Fruit fly (Drosophila melanogaster) whole organism, embryonic: Measurements from ENCODE around the gene NijB.

Experiments used
- Atf-2 ChIP-seq: fragments of 200-800 bp; sonication (Bioruptor generic); optimal IDR thresholded peaks from 2 replicates; lab custom pipeline; 2016; ENCODE audit warnings: missing biosample characterization, missing genetic modification characterization
- CG12391 ChIP-seq: fragments of 200-800 bp; sonication (Bioruptor generic); optimal IDR thresholded peaks from 3 replicates; lab custom pipeline; 2018; ENCODE audit warnings: missing biosample characterization, mild to moderate bottlenecking, missing genetic modification characterization, moderate library complexity
- CG14441 ChIP-seq: fragments of 200-800 bp; sonication (Bioruptor generic); IDR thresholded peaks from 2 replicates; pipeline ENCODE4 v1.3.6; 2022; ENCODE audit warnings: missing biosample characterization, missing genetic modification characterization
- CG14860 ChIP-seq: fragments of 200-800 bp; sonication (Bioruptor generic); IDR thresholded peaks from 3 replicates; pipeline ENCODE4 v1.3.6; 2022; ENCODE audit warnings: missing biosample characterization, missing genetic modification characterization; ENCODE audit not compliant: partially characterized antibody
- CG17359 ChIP-seq: fragments of 200-800 bp; sonication (Bioruptor generic); optimal IDR thresholded peaks from 3 replicates; lab custom pipeline; 2018; ENCODE audit warnings: missing biosample characterization, mild to moderate bottlenecking, missing genetic modification characterization, moderate library complexity
- CG17912 ChIP-seq: fragments of 200-800 bp; sonication (Bioruptor generic); optimal IDR thresholded peaks from 2 replicates; lab custom pipeline; 2018; ENCODE audit warnings: missing biosample characterization, mild to moderate bottlenecking, missing genetic modification characterization
- CG18262 ChIP-seq: fragments of 200-800 bp; optimal IDR thresholded peaks from 3 replicates; lab custom pipeline; 2019; ENCODE audit warnings: missing biosample characterization, mild to moderate bottlenecking, missing genetic modification characterization, moderate library complexity
- CG2712 ChIP-seq: fragments of 200-800 bp; optimal IDR thresholded peaks from 3 replicates; lab custom pipeline; 2019; ENCODE audit warnings: missing biosample characterization, mild to moderate bottlenecking, missing genetic modification characterization, moderate library complexity
- CG32767 ChIP-seq: fragments of 200-800 bp; sonication (Bioruptor generic); IDR thresholded peaks from 2 replicates; pipeline ENCODE4 v1.3.6; 2022; ENCODE audit warnings: missing biosample characterization, missing genetic modification characterization
- CG42726 ChIP-seq: fragments of 200-800 bp; sonication (Bioruptor generic); IDR thresholded peaks from 2 replicates; pipeline ENCODE4 v1.3.6; 2022; ENCODE audit warnings: missing biosample characterization, missing genetic modification characterization; ENCODE audit not compliant: partially characterized antibody
- CG4282 ChIP-seq: fragments of 200-800 bp; sonication (Bioruptor generic); optimal IDR thresholded peaks from 2 replicates; lab custom pipeline; 2016; ENCODE audit warnings: missing biosample characterization, missing genetic modification characterization
- CG43689 ChIP-seq: fragments of 200-800 bp; sonication (Bioruptor generic); IDR thresholded peaks from 2 replicates; pipeline ENCODE4 v1.3.6; 2022; ENCODE audit warnings: missing biosample characterization, missing genetic modification characterization
- CG6683 ChIP-seq: fragments of 200-800 bp; sonication (Bioruptor generic); optimal IDR thresholded peaks from 2 replicates; lab custom pipeline; 2017; ENCODE audit warnings: missing biosample characterization, mild to moderate bottlenecking, missing genetic modification characterization, missing genetic modification reagents
- CG6689 ChIP-seq: fragments of 200-800 bp; sonication (Bioruptor generic); IDR thresholded peaks from 2 replicates; pipeline ENCODE4 v1.3.6; 2022; ENCODE audit warnings: missing biosample characterization, missing genetic modification characterization
- CG7357 ChIP-seq: fragments of 200-800 bp; sonication (Bioruptor generic); IDR thresholded peaks from 3 replicates; pipeline ENCODE4 v1.3.6; 2022; ENCODE audit warnings: missing biosample characterization, missing genetic modification characterization
- CG7786 ChIP-seq: fragments of 200-800 bp; sonication (Bioruptor generic); optimal IDR thresholded peaks from 2 replicates; lab custom pipeline; 2016; ENCODE audit warnings: missing biosample characterization, missing genetic modification characterization
- CG8478 ChIP-seq: fragments of >200 bp; optimal IDR thresholded peaks from 2 replicates; lab custom pipeline; 2018
- CG8765 ChIP-seq: fragments of 200-800 bp; sonication (Bioruptor generic); IDR thresholded peaks from 2 replicates; pipeline ENCODE4 v1.3.6; 2022; ENCODE audit warnings: missing biosample characterization, missing genetic modification characterization
- CG8944 ChIP-seq: fragments of 200-800 bp; sonication (Bioruptor generic); optimal IDR thresholded peaks from 3 replicates; lab custom pipeline; 2016; ENCODE audit warnings: missing biosample characterization, missing genetic modification characterization
- CG9876 ChIP-seq: fragments of 200-800 bp; sonication (Bioruptor generic); optimal IDR thresholded peaks from 2 replicates; lab custom pipeline; 2016; ENCODE audit warnings: missing biosample characterization, missing genetic modification characterization
- Dip3 ChIP-seq: fragments of 200-800 bp; sonication (Bioruptor generic); optimal IDR thresholded peaks from 3 replicates; lab custom pipeline; 2016; ENCODE audit warnings: missing biosample characterization, missing genetic modification characterization
- Doc3 ChIP-seq: fragments of 200-800 bp; sonication (Bioruptor generic); IDR thresholded peaks from 3 replicates; pipeline ENCODE4 v1.3.6; 2022; ENCODE audit warnings: missing biosample characterization, missing genetic modification characterization; ENCODE audit not compliant: partially characterized antibody
- Dp ChIP-seq: fragments of 200-800 bp; sonication (Bioruptor generic); optimal IDR thresholded peaks from 2 replicates; lab custom pipeline; 2018; ENCODE audit warnings: missing biosample characterization, mild to moderate bottlenecking, missing genetic modification characterization, moderate library complexity
- Dref ChIP-seq: fragments of 200-800 bp; sonication (Bioruptor generic); IDR thresholded peaks from 2 replicates; pipeline ENCODE4 v1.3.6; 2022; ENCODE audit warnings: missing biosample characterization, missing genetic modification characterization
- Drgx ChIP-seq: fragments of 200-800 bp; sonication (Bioruptor generic); IDR thresholded peaks from 2 replicates; pipeline ENCODE4 v1.3.6; 2022; ENCODE audit warnings: missing biosample characterization, missing genetic modification characterization
- E2f2 ChIP-seq: fragments of 200-800 bp; sonication (Bioruptor generic); IDR thresholded peaks from 2 replicates; pipeline ENCODE4 v1.3.6; 2022; ENCODE audit warnings: missing biosample characterization, missing genetic modification characterization
- GATAe ChIP-seq: fragments of 200-800 bp; sonication (Bioruptor generic); conservative IDR thresholded peaks from 2 replicates; pipeline ENCODE4 v1.3.6; 2022; ENCODE audit warnings: missing biosample characterization, missing genetic modification characterization
- H2.0 ChIP-seq: fragments of 200-800 bp; sonication (Bioruptor generic); IDR thresholded peaks from 2 replicates; pipeline ENCODE4 v1.3.6; 2022; ENCODE audit warnings: missing biosample characterization, missing genetic modification characterization
- Hand ChIP-seq: fragments of 200-800 bp; sonication (Bioruptor generic); optimal IDR thresholded peaks from 2 replicates; lab custom pipeline; 2017; ENCODE audit warnings: mild to moderate bottlenecking, missing biosample characterization, missing genetic modification reagents, missing genetic modification characterization
- Hmx ChIP-seq: fragments of 200-800 bp; sonication (Bioruptor generic); optimal IDR thresholded peaks from 2 replicates; lab custom pipeline; 2016; ENCODE audit warnings: missing biosample characterization, missing genetic modification characterization
- PHDP ChIP-seq: fragments of 200-800 bp; sonication (Bioruptor generic); optimal IDR thresholded peaks from 3 replicates; lab custom pipeline; 2018; ENCODE audit warnings: missing biosample characterization, mild to moderate bottlenecking, missing genetic modification characterization, moderate library complexity
- Rx ChIP-seq: fragments of 200-800 bp; sonication (Bioruptor generic); IDR thresholded peaks from 2 replicates; pipeline ENCODE4 v1.3.6; 2022; ENCODE audit warnings: missing biosample characterization, missing genetic modification characterization
- Scr ChIP-seq: fragments of 200-800 bp; sonication (Bioruptor generic); IDR thresholded peaks from 2 replicates; pipeline ENCODE4 v1.3.6; 2022; ENCODE audit warnings: missing biosample characterization, missing genetic modification characterization; ENCODE audit not compliant: partially characterized antibody
- Xbp1 ChIP-seq: fragments of 200-800 bp; sonication (Bioruptor generic); optimal IDR thresholded peaks from 3 replicates; lab custom pipeline; 2016; ENCODE audit warnings: missing biosample characterization, mild to moderate bottlenecking, missing genetic modification characterization
- ato ChIP-seq: fragments of 200-800 bp; sonication (Bioruptor generic); IDR thresholded peaks from 2 replicates; pipeline ENCODE4 v1.3.6; 2022; ENCODE audit warnings: missing biosample characterization, missing genetic modification characterization; ENCODE audit not compliant: partially characterized antibody
- cad ChIP-seq: fragments of >200 bp; optimal IDR thresholded peaks from 2 replicates; lab custom pipeline; 2017; ENCODE audit warnings: missing biosample characterization, missing genetic modification characterization
- cas ChIP-seq: fragments of 200-800 bp; sonication (Bioruptor generic); IDR thresholded peaks from 2 replicates; pipeline ENCODE4 v1.3.6; 2022; ENCODE audit warnings: missing biosample characterization, missing genetic modification characterization
- caup ChIP-seq: fragments of 200-800 bp; sonication (Bioruptor generic); optimal IDR thresholded peaks from 3 replicates; lab custom pipeline; 2017; ENCODE audit warnings: missing biosample characterization, mild to moderate bottlenecking, missing genetic modification characterization, moderate library complexity; ENCODE audit not compliant: severe bottlenecking
- chn ChIP-seq: fragments of 200-800 bp; sonication (Bioruptor generic); optimal IDR thresholded peaks from 2 replicates; lab custom pipeline; 2016; ENCODE audit warnings: missing biosample characterization, missing genetic modification characterization
- danr ChIP-seq: fragments of 200-800 bp; sonication (Bioruptor generic); IDR thresholded peaks from 2 replicates; pipeline ENCODE4 v1.3.6; 2022; ENCODE audit warnings: missing biosample characterization, missing genetic modification characterization
- en ChIP-seq: fragments of 200-800 bp; sonication (Bioruptor generic); optimal IDR thresholded peaks from 2 replicates; lab custom pipeline; 2016; ENCODE audit warnings: missing biosample characterization, missing genetic modification characterization
- eyg ChIP-seq: fragments of 200-800 bp; sonication (Bioruptor generic); optimal IDR thresholded peaks from 3 replicates; lab custom pipeline; 2016; ENCODE audit warnings: missing biosample characterization, missing genetic modification characterization
- gcm2 ChIP-seq: fragments of 200-800 bp; sonication (Bioruptor generic); optimal IDR thresholded peaks from 2 replicates; lab custom pipeline; 2016; ENCODE audit warnings: missing biosample characterization, missing genetic modification characterization
- lilli ChIP-seq: fragments of 200-800 bp; sonication (Bioruptor generic); optimal IDR thresholded peaks from 3 replicates; lab custom pipeline; 2016; ENCODE audit warnings: missing biosample characterization, missing genetic modification characterization
- nau ChIP-seq: fragments of 200-800 bp; sonication (Bioruptor generic); optimal IDR thresholded peaks from 3 replicates; lab custom pipeline; 2017; ENCODE audit warnings: missing biosample characterization, mild to moderate bottlenecking, missing genetic modification characterization, missing genetic modification reagents
- nerfin-2 ChIP-seq: fragments of 200-800 bp; sonication (Bioruptor generic); IDR thresholded peaks from 2 replicates; pipeline ENCODE4 v1.3.6; 2022; ENCODE audit warnings: missing biosample characterization, missing genetic modification characterization; ENCODE audit not compliant: partially characterized antibody
- nom ChIP-seq: fragments of 200-800 bp; sonication (Bioruptor generic); optimal IDR thresholded peaks from 2 replicates; lab custom pipeline; 2017; ENCODE audit warnings: missing biosample characterization, missing genetic modification characterization, mild to moderate bottlenecking, moderate library complexity, missing genetic modification reagents
- slp2 ChIP-seq: fragments of 200-800 bp; sonication (Bioruptor generic); optimal IDR thresholded peaks from 2 replicates; lab custom pipeline; 2016; ENCODE audit warnings: missing biosample characterization, missing genetic modification characterization
- ssp ChIP-seq: fragments of 200-800 bp; sonication (Bioruptor generic); IDR thresholded peaks from 2 replicates; pipeline ENCODE4 v1.3.6; 2022; ENCODE audit warnings: missing biosample characterization, missing genetic modification characterization
- usp ChIP-seq: fragments of >200 bp; optimal IDR thresholded peaks from 2 replicates; lab custom pipeline; 2017; ENCODE audit warnings: missing biosample characterization, missing genetic modification characterization
- zen2 ChIP-seq: fragments of 200-800 bp; sonication (Bioruptor generic); IDR thresholded peaks from 3 replicates; pipeline ENCODE4 v1.3.6; 2022; ENCODE audit warnings: missing biosample characterization, missing genetic modification characterization; ENCODE audit not compliant: partially characterized antibody
- zf30C ChIP-seq: fragments of 200-800 bp; sonication (Bioruptor generic); optimal IDR thresholded peaks from 3 replicates; lab custom pipeline; 2018; ENCODE audit warnings: missing biosample characterization, mild to moderate bottlenecking, missing genetic modification characterization

Gene NijB

DNA sequence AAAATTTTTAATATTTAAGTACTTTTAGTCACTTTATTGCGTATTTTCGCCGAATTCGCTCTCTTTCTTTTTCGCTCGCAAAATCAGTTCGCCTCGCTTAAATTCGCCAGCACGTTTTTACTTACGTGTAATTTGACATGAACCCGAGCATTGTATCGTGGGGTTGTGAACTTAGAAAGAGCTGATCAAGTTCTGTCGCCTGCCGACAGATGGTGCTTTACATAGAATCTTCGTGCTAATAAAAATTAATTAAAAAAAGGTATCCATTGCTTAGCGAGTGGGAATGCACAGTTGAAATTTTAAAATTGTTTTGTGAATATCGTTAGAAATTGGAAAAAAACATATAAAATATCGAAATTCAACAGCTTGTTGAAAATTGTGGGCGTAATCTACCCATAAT, 43.7 kb upstream of the NijB start (continued):
- TF ChIP-seq CG6683 (GFP tag; lab: Kevin White, UChicago) (peak; percentile 45), Rx (GFP tag; lab: Robert Waterston, UW) (no peak), CG17912 (GFP tag; lab: Kevin White, UChicago) (peak; percentile 36), Xbp1 (peak; percentile 84), H2.0 (GFP tag; lab: Robert Waterston, UW) (no peak; the same call in 1 of the 2 replicates), nom (GFP tag; lab: Kevin White, UChicago) (no peak), CG7357 (GFP tag; lab: Robert Waterston, UW) (no peak), cad (GFP tag; lab: Kevin White, UChicago) (no peak), slp2 (peak; percentile 63), E2f2 (GFP tag; lab: Robert Waterston, UW) (peak; percentile 37; the same call in 1 of the 2 replicates), ssp (GFP tag; lab: Robert Waterston, UW) (no peak), Scr (GFP tag; lab: Robert Waterston, UW) (no peak), usp (no peak), CG42726 (GFP tag; lab: Robert Waterston, UW) (no peak; the same call in 1 of the 2 replicates), CG14441 (no peak), CG8765 (GFP tag; lab: Robert Waterston, UW) (no peak), CG18262 (tag; lab: Kevin White, UChicago) (peak; percentile 62), nerfin-2 (GFP tag; lab: Robert Waterston, UW) (no peak), caup (peak; percentile 69), CG12391 (tag; lab: Kevin White, UChicago) (peak; percentile 60), CG4282 (GFP tag; lab: Kevin White, UChicago) (peak; percentile 48), CG43689 (GFP tag; lab: Robert Waterston, UW) (no peak), chn (GFP tag; lab: Kevin White, UChicago) (peak; percentile 76), cas (GFP tag; lab: Robert Waterston, UW) (no peak), danr (GFP tag; lab: Robert Waterston, UW) (no peak), Doc3 (GFP tag; lab: Robert Waterston, UW) (no peak), GATAe (no peak), eyg (GFP tag; lab: Kevin White, UChicago) (peak; percentile 69), nau (GFP tag; lab: Kevin White, UChicago) (no peak), CG8944 (GFP tag; lab: Kevin White, UChicago) (peak; percentile 61), en (peak; percentile 60), CG7786 (GFP tag; lab: Kevin White, UChicago) (peak; percentile 49), zen2 (GFP tag; lab: Robert Waterston, UW) (no peak), CG6689 (GFP tag; lab: Robert Waterston, UW) (no peak), ato (no peak), Hmx (GFP tag; lab: Kevin White, UChicago) (no peak), CG9876 (GFP tag; lab: Kevin White, UChicago) (peak; percentile 55), CG8478 (lab: Kevin White, UChicago) (no peak), CG32767 (GFP tag; lab: Robert Waterston, UW) (no peak), Dip3 (GFP tag; lab: Kevin White, UChicago) (peak; percentile 76), gcm2 (GFP tag; lab: Kevin White, UChicago) (peak; percentile 21), Hand (no peak), Drgx (GFP tag; lab: Robert Waterston, UW) (no peak), CG2712 (peak; percentile 74), CG14860 (GFP tag; lab: Robert Waterston, UW) (no peak), zf30C (GFP tag; lab: Kevin White, UChicago) (peak; percentile 6), CG17359 (peak; percentile 74), lilli (peak; percentile 72), Dp (GFP tag; lab: Kevin White, UChicago) (peak; percentile 12), Atf-2 (GFP tag; lab: Kevin White, UChicago) (peak; percentile 73), PHDP (peak; percentile 78), Dref (no peak)
